Fruit fly (Drosophila melanogaster): ENCODE data around the gene Pect.
A peak's percentile ranks its signal among the peaks of the same experiment; 100 is the strongest.

Pect gene

DNA sequence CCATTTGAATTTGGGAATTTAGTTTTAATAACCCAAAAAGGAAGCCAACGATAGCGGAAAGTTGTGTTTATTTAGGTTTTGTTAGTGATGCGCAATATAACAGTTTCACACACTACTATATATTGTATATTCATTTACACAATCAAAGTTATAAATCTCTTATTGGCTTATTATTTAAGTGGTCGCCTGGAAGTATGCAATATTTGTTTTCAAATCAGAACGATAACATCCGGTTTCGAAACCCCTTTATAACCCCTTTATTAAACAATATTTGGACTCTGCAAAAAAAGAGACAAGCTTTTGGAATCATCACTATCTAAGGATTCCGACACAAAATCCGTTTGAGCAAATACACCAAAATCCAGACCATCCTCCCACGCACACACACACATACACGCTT lies 45.7 kb upstream of the Pect start (continued):
- TF ChIP-seq Usf (GFP tag; optimal IDR thresholded peaks at IDR 0.05) (no peak), ro (GFP tag; IDR thresholded peaks at IDR 0.05) (no peak), az2 (GFP tag; optimal IDR thresholded peaks at IDR 0.05) (no peak), CG15514 (GFP tag; optimal IDR thresholded peaks at IDR 0.05) (peak; percentile 22), CG30020 (tag; optimal IDR thresholded peaks at IDR 0.05) (no peak), Trl (optimal IDR thresholded peaks at IDR 0.05) (no peak), Trl (GFP tag; optimal IDR thresholded peaks at IDR 0.05) (no peak), CG4617 (GFP tag; optimal IDR thresholded peaks at IDR 0.05; ENCODE audit: borderline replicate concordance) (no peak), pho (GFP tag; optimal IDR thresholded peaks at IDR 0.05) (no peak), CG3995 (GFP tag; optimal IDR thresholded peaks at IDR 0.05) (no peak), CG15696 (tag; optimal IDR thresholded peaks at IDR 0.05) (no peak), Xbp1 (GFP tag; optimal IDR thresholded peaks at IDR 0.05) (no peak), bowl (GFP tag; IDR thresholded peaks at IDR 0.05) (no peak), hth (optimal IDR thresholded peaks at IDR 0.05) (no peak), lilli (GFP tag; optimal IDR thresholded peaks at IDR 0.05) (no peak), sob (GFP tag; IDR thresholded peaks at IDR 0.05) (no peak), CG8924 (tag; optimal IDR thresholded peaks at IDR 0.05) (no peak), eve (GFP tag; optimal IDR thresholded peaks at IDR 0.05) (no peak), CG12236 (GFP tag; optimal IDR thresholded peaks at IDR 0.05) (no peak), CG2120 (GFP tag; optimal IDR thresholded peaks at IDR 0.05) (no peak), onecut (GFP tag; IDR thresholded peaks at IDR 0.05) (0 out of 2 replicates have a peak, but pooled peaks have one; percentile 11), Eip74EF (GFP tag; optimal IDR thresholded peaks at IDR 0.05) (no peak), B-H2 (GFP tag; optimal IDR thresholded peaks at IDR 0.05) (no peak), caup (GFP tag; optimal IDR thresholded peaks at IDR 0.05; ENCODE audit: severe bottlenecking) (peak; percentile 1), Meics (GFP tag; optimal IDR thresholded peaks at IDR 0.05) (peak; percentile 42), Myb (GFP tag; optimal IDR thresholded peaks at IDR 0.05) (no peak), CG34422 (GFP tag; IDR thresholded peaks at IDR 0.05) (no peak), CG16779 (GFP tag; IDR thresholded peaks at IDR 0.05) (0 out of 2 replicates have a peak, but pooled peaks have one; percentile 31), CG5180 (GFP tag; optimal IDR thresholded peaks at IDR 0.05) (no peak), Neu2 (GFP tag; optimal IDR thresholded peaks at IDR 0.05; ENCODE audit: borderline replicate concordance) (no peak), NK7.1 (GFP tag; optimal IDR thresholded peaks at IDR 0.05) (no peak), CG17802 (tag; optimal IDR thresholded peaks at IDR 0.05) (no peak), CG6175 (GFP tag; IDR thresholded peaks at IDR 0.05) (no peak), ato (GFP tag; IDR thresholded peaks at IDR 0.05; ENCODE audit: partially characterized antibody) (no peak), cg (GFP tag; optimal IDR thresholded peaks at IDR 0.05) (peak; percentile 21), corto (GFP tag; optimal IDR thresholded peaks at IDR 0.05) (no peak), abd-A (tag; optimal IDR thresholded peaks at IDR 0.05) (no peak), CG15269 (tag; optimal IDR thresholded peaks at IDR 0.05) (no peak), CTCF (GFP tag; optimal IDR thresholded peaks at IDR 0.05) (no peak), Fer2 (tag; optimal IDR thresholded peaks at IDR 0.05) (no peak), sqz (GFP tag; optimal IDR thresholded peaks at IDR 0.05) (no peak), CG4820 (GFP tag; optimal IDR thresholded peaks at IDR 0.05) (no peak), CG3407 (GFP tag; optimal IDR thresholded peaks at IDR 0.05) (no peak), grn (GFP tag; optimal IDR thresholded peaks at IDR 0.05) (no peak), ATbp (GFP tag; optimal IDR thresholded peaks at IDR 0.05) (no peak), Bteb2 (GFP tag; optimal IDR thresholded peaks at IDR 0.05) (no peak), CG17912 (GFP tag; optimal IDR thresholded peaks at IDR 0.05) (no peak), wek (GFP tag; optimal IDR thresholded peaks at IDR 0.05) (no peak), CG17829 (tag; optimal IDR thresholded peaks at IDR 0.05) (no peak), CG12219 (GFP tag; optimal IDR thresholded peaks at IDR 0.05) (peak; percentile 8), CG31365 (tag; optimal IDR thresholded peaks at IDR 0.05) (no peak), CG6791 (GFP tag; IDR thresholded peaks at IDR 0.05; ENCODE audit: partially characterized antibody) (no peak)

Measured in whole organism, embryonic.